Fruit fly (Drosophila melanogaster): Measurements from ENCODE around the gene CG16711.
A peak's percentile ranks its signal among the peaks of the same experiment; 100 is the strongest.

The CG16711 gene

dm6 chr3L:9704162-9704748, at the start of gene CG16711 (continued):
- TF ChIP-seq vnd (GFP tag; IDR thresholded peaks at IDR 0.05; ENCODE audit: partially characterized antibody) (peak; percentile 93), zfh1 (GFP tag; IDR thresholded peaks at IDR 0.05) (0 out of 3 replicates have a peak, but pooled peaks have one; percentile 21), Dp (GFP tag; optimal IDR thresholded peaks at IDR 0.05) (peak; percentile 63), hkb (optimal IDR thresholded peaks at IDR 0.05) (no peak), hkb (GFP tag; IDR thresholded peaks at IDR 0.05) (no peak), CG32772 (GFP tag; IDR thresholded peaks at IDR 0.05) (no peak), onecut (GFP tag; IDR thresholded peaks at IDR 0.05) (peak; percentile 95), schlank (tag; optimal IDR thresholded peaks at IDR 0.05) (no peak), cg (GFP tag; optimal IDR thresholded peaks at IDR 0.05) (peak; percentile 58), CG13287 (GFP tag; IDR thresholded peaks at IDR 0.05; ENCODE audit: partially characterized antibody) (peak; percentile 97), Vsx1 (GFP tag; optimal IDR thresholded peaks at IDR 0.05) (no peak), CG2712 (tag; optimal IDR thresholded peaks at IDR 0.05) (peak; percentile 15), Myb (GFP tag; optimal IDR thresholded peaks at IDR 0.05) (peak; percentile 95), B-H1 (GFP tag; IDR thresholded peaks at IDR 0.05) (no peak), maf-S (GFP tag; optimal IDR thresholded peaks at IDR 0.05) (no peak), sens (GFP tag) (peak; percentile 86), E2f2 (GFP tag; IDR thresholded peaks at IDR 0.05) (peak; percentile 64), jumu (GFP tag; optimal IDR thresholded peaks at IDR 0.05) (no peak), Scr (GFP tag; IDR thresholded peaks at IDR 0.05; ENCODE audit: partially characterized antibody) (peak; percentile 92)

dm6 chr3L:9671372-9671771, 32.8 kb upstream of the CG16711 start:
- TF ChIP-seq CG32767 (GFP tag; IDR thresholded peaks at IDR 0.05): no peak
- TF ChIP-seq CG10543 (GFP tag; optimal IDR thresholded peaks at IDR 0.05): peak; percentile 42
- no peak for TF ChIP-seq dm (GFP tag; optimal IDR thresholded peaks at IDR 0.05)
- no peak for TF ChIP-seq CG2199 (GFP tag; IDR thresholded peaks at IDR 0.05)
- TF ChIP-seq tap (tag; optimal IDR thresholded peaks at IDR 0.05): no peak
- TF ChIP-seq hb (GFP tag; IDR thresholded peaks at IDR 0.05; ENCODE audit: partially characterized antibody): no peak
- TF ChIP-seq odd (GFP tag; optimal IDR thresholded peaks at IDR 0.05): no peak
- TF ChIP-seq mld (GFP tag; IDR thresholded peaks at IDR 0.05; ENCODE audit: partially characterized antibody): no peak
- TF ChIP-seq cwo (GFP tag; optimal IDR thresholded peaks at IDR 0.05): peak; percentile 61
- TF ChIP-seq CG15479 (GFP tag; optimal IDR thresholded peaks at IDR 0.05): no peak
- TF ChIP-seq eyg (GFP tag; optimal IDR thresholded peaks at IDR 0.05): no peak
- no peak for TF ChIP-seq TFAM (GFP tag; optimal IDR thresholded peaks at IDR 0.05)
- TF ChIP-seq E2f1 (GFP tag; IDR thresholded peaks at IDR 0.05): no peak
- no peak for TF ChIP-seq gsb (GFP tag; IDR thresholded peaks at IDR 0.05)
- peak; percentile 96 for TF ChIP-seq exex (tag; optimal IDR thresholded peaks at IDR 0.05)
- TF ChIP-seq lola (GFP tag; optimal IDR thresholded peaks at IDR 0.05): no peak
- 0 out of 3 replicates have a peak, but pooled peaks have one; percentile 10 for TF ChIP-seq Dbx (GFP tag; IDR thresholded peaks at IDR 0.05)
- TF ChIP-seq crol (GFP tag; IDR thresholded peaks at IDR 0.05): peak; percentile 42; the same call in 1 of the 2 replicates
- peak in 1 of 2 experiments; percentile 30 for TF ChIP-seq crp (GFP tag; optimal IDR thresholded peaks at IDR 0.05)
- 0 out of 3 replicates have a peak, but pooled peaks have one; percentile 11 for TF ChIP-seq ci (GFP tag; IDR thresholded peaks at IDR 0.05)
- no peak for TF ChIP-seq Hmx (GFP tag; optimal IDR thresholded peaks at IDR 0.05)
- TF ChIP-seq CG4360 (GFP tag; IDR thresholded peaks at IDR 0.05): peak; percentile 54
- TF ChIP-seq CG11085 (GFP tag; IDR thresholded peaks at IDR 0.05): no peak
- peak; percentile 67 for TF ChIP-seq Aef1 (GFP tag; IDR thresholded peaks at IDR 0.05)
- TF ChIP-seq CG11247 (GFP tag; IDR thresholded peaks at IDR 0.05): 0 out of 2 replicates have a peak, but pooled peaks have one; percentile 17
- peak; percentile 83 for TF ChIP-seq sug (tag; optimal IDR thresholded peaks at IDR 0.05)
- TF ChIP-seq GATAe (GFP tag; conservative IDR thresholded peaks at IDR 0.05): peak; percentile 89
- no peak for TF ChIP-seq CG1832 (GFP tag; optimal IDR thresholded peaks at IDR 0.05)
- no peak for TF ChIP-seq dysf (GFP tag; IDR thresholded peaks at IDR 0.05)
- peak; percentile 92 for TF ChIP-seq grn (GFP tag; optimal IDR thresholded peaks at IDR 0.05)
- peak; percentile 39; the same call in 1 of the 2 replicates for TF ChIP-seq sens-2 (GFP tag; IDR thresholded peaks at IDR 0.05)
- peak; percentile 51; the same call in 1 of the 2 replicates for TF ChIP-seq Adf1 (GFP tag; IDR thresholded peaks at IDR 0.05)

All from whole organism, embryonic.